Worm (Caenorhabditis elegans) whole organism, mixed stage, embryonic: Measurements from ENCODE around the gene nhr-13.

Source experiments
- ceh-43 ChIP-seq: fragments of 200-800 bp; sonication (Bioruptor generic); optimal IDR thresholded peaks from 2 replicates; lab custom pipeline; 2018; ENCODE audit warnings: mild to moderate bottlenecking, missing genetic modification characterization, moderate library complexity, missing compliant biosample characterization
- elt-3 ChIP-seq: fragments of 150-350 bp; optimal IDR thresholded peaks from 2 replicates; lab custom pipeline; 2014; ENCODE audit warnings: missing biosample characterization, missing genetic modification characterization
- flh-1 ChIP-seq: fragments of 200-800 bp; sonication (Bioruptor generic); optimal IDR thresholded peaks from 2 replicates; lab custom pipeline; 2018; ENCODE audit warnings: mild to moderate bottlenecking, missing genetic modification characterization, moderate library complexity, missing compliant biosample characterization
- mab-5 ChIP-seq: fragments of 150-350 bp; optimal IDR thresholded peaks from 2 replicates; lab custom pipeline; 2014; ENCODE audit warnings: missing biosample characterization, missing genetic modification characterization
- mep-1 ChIP-seq: fragments of 150-350 bp; optimal IDR thresholded peaks from 2 replicates; lab custom pipeline; 2017; ENCODE audit warnings: missing biosample characterization, missing genetic modification reagents, missing genetic modification characterization, inconsistent platforms
- nhr-12 ChIP-seq: fragments of 150-350 bp; optimal IDR thresholded peaks from 2 replicates; lab custom pipeline; 2014; ENCODE audit warnings: missing biosample characterization, missing genetic modification characterization
- nhr-2 ChIP-seq: fragments of 150-350 bp; optimal IDR thresholded peaks from 2 replicates; lab custom pipeline; 2014; ENCODE audit warnings: missing biosample characterization, missing genetic modification characterization
- nhr-28 ChIP-seq: fragments of 150-350 bp; optimal IDR thresholded peaks from 2 replicates; lab custom pipeline; 2014; ENCODE audit warnings: missing biosample characterization, missing genetic modification characterization
- nhr-76 ChIP-seq: sonication (generic microtip); optimal IDR thresholded peaks from 2 replicates; lab custom pipeline; 2017; ENCODE audit warnings: missing biosample characterization, missing genetic modification characterization
- snpc-4 ChIP-seq: fragments of 150-350 bp; optimal IDR thresholded peaks from 2 replicates; lab custom pipeline; 2014; ENCODE audit warnings: missing biosample characterization, missing genetic modification characterization
- unc-39 ChIP-seq: fragments of 150-350 bp; optimal IDR thresholded peaks from 2 replicates; lab custom pipeline; 2014; ENCODE audit warnings: missing biosample characterization, missing genetic modification characterization
- unc-62 ChIP-seq: fragments of 150-350 bp; optimal IDR thresholded peaks from 2 replicates; lab custom pipeline; 2014; ENCODE audit warnings: missing biosample characterization, missing genetic modification reagents, missing genetic modification characterization

- TF ChIP-seq mab-5 (tag; lab: Kevin White, UChicago) = no peak
- no peak for TF ChIP-seq unc-62 (GFP tag; lab: Kevin White, UChicago)
- TF ChIP-seq ceh-43 (GFP tag; lab: Kevin White, UChicago) = no peak
- no peak for TF ChIP-seq unc-39 (tag; lab: Kevin White, UChicago)
- no peak for TF ChIP-seq snpc-4 (tag; lab: Kevin White, UChicago)
- no peak for TF ChIP-seq flh-1 (GFP tag; lab: Kevin White, UChicago)
- no peak for TF ChIP-seq mep-1
- no peak for TF ChIP-seq elt-3 (tag; lab: Kevin White, UChicago)
- TF ChIP-seq nhr-2 = no peak
- no peak for TF ChIP-seq nhr-12
- TF ChIP-seq nhr-76 (tag; lab: Kevin White, UChicago) = no peak
- TF ChIP-seq nhr-28 (tag; lab: Kevin White, UChicago) = no peak
Measured at ce11 chrV:2153274-2153673, 39.0 kb upstream of the nhr-13 start, which contains the start of gene srbc-23.
